Worm (Caenorhabditis elegans): Measurements from ENCODE around the gene W07A12.4.
A peak's percentile ranks its signal among the peaks of the same experiment; 100 is the strongest.

The W07A12.4 gene

DNA sequence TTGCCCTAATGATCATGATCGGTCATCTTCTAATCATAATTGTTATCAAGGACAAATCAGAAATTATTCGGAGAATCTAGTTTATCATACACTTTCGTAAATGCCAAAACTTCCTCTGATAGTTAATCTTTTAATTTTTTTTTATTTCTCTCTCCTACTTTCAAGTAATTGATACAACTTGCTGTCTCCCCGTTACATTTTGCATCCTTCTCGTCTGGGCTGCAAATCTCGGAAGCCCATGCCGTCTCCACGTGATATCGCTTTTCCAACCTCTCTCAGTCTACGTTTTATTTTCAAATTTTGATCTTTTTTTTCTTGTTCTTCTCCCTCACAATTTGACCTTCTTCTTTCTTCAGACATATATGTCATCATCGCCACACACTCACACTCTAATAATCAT is 15.0 kb downstream of the W07A12.4 start, which contains the start of gene rhy-1:
rhy-1 (plus strand) TSS at position 357 of the 400 bp plus-strand sequence.
- TF ChIP-seq ets-5 (GFP tag; IDR thresholded peaks at IDR 0.05) (no peak), efl-3 (GFP tag; optimal IDR thresholded peaks at IDR 0.05) (no peak), unc-98 (GFP tag; IDR thresholded peaks at IDR 0.05) (no peak), unc-130 (tag; optimal IDR thresholded peaks at IDR 0.05) (no peak), hlh-17 (GFP tag; optimal IDR thresholded peaks at IDR 0.05; ENCODE audit: borderline replicate concordance) (no peak), nhr-19 (GFP tag; conservative IDR thresholded peaks at IDR 0.05) (no peak), nhr-76 (tag; optimal IDR thresholded peaks at IDR 0.05) (no peak), nhr-71 (tag; optimal IDR thresholded peaks at IDR 0.05) (peak; percentile 51), grh-1 (GFP tag; IDR thresholded peaks at IDR 0.05) (0 out of 2 replicates have a peak, but pooled peaks have one; percentile 20), mab-9 (GFP tag; IDR thresholded peaks at IDR 0.05) (no peak), ceh-8 (GFP tag; optimal IDR thresholded peaks at IDR 0.05) (no peak), isw-1 (GFP tag; IDR thresholded peaks at IDR 0.05) (no peak), pax-3 (tag; optimal IDR thresholded peaks at IDR 0.05) (no peak), nhr-20 (tag; optimal IDR thresholded peaks at IDR 0.05) (peak; percentile 76), C16A3.4 (tag; optimal IDR thresholded peaks at IDR 0.05) (no peak), ceh-82 (tag; optimal IDR thresholded peaks at IDR 0.05) (no peak), ztf-11 (tag; optimal IDR thresholded peaks at IDR 0.05) (no peak), irx-1 (tag; optimal IDR thresholded peaks at IDR 0.05) (no peak), nhr-12 (tag; optimal IDR thresholded peaks at IDR 0.05) (no peak), lin-35 (GFP tag; optimal IDR thresholded peaks at IDR 0.05) (no peak), fkh-4 (tag; optimal IDR thresholded peaks at IDR 0.05; ENCODE audit: borderline replicate concordance) (no peak), ceh-88 (GFP tag; IDR thresholded peaks at IDR 0.05) (no peak), xbp-1 (tag; optimal IDR thresholded peaks at IDR 0.05) (no peak), alr-1 (tag; optimal IDR thresholded peaks at IDR 0.05; ENCODE audit: borderline replicate concordance) (no peak), dsc-1 (tag; optimal IDR thresholded peaks at IDR 0.05) (no peak), nhr-77 (tag; optimal IDR thresholded peaks at IDR 0.05) (no peak), ztf-4 (tag; optimal IDR thresholded peaks at IDR 0.05) (no peak), F16B12.6 (tag; optimal IDR thresholded peaks at IDR 0.05) (no peak), pag-3 (tag; optimal IDR thresholded peaks at IDR 0.05; ENCODE audit: borderline replicate concordance, insufficient read depth) (no peak), hlh-4 (tag; optimal IDR thresholded peaks at IDR 0.05) (no peak), nhr-85 (tag) (peak; percentile 75), aha-1 (tag; optimal IDR thresholded peaks at IDR 0.05) (no peak), aly-2 (tag; optimal IDR thresholded peaks at IDR 0.05) (no peak), ceh-63 (GFP tag; optimal IDR thresholded peaks at IDR 0.05) (no peak), mep-1 (tag; optimal IDR thresholded peaks at IDR 0.05) (no peak), zip-4 (GFP tag; optimal IDR thresholded peaks at IDR 0.05) (no peak), efl-1 (optimal IDR thresholded peaks at IDR 0.05) (no peak), efl-1 (GFP tag; optimal IDR thresholded peaks at IDR 0.05 in 1 of 2) (no peak), fos-1 (tag; optimal IDR thresholded peaks at IDR 0.05) (no peak), Y116A8C.19 (tag; optimal IDR thresholded peaks at IDR 0.05; ENCODE audit: borderline replicate concordance) (no peak), C34B4.2 (tag; optimal IDR thresholded peaks at IDR 0.05) (no peak), nhr-84 (tag; optimal IDR thresholded peaks at IDR 0.05) (no peak), swsn-7 (tag; optimal IDR thresholded peaks at IDR 0.05) (no peak), snu-23 (GFP tag; optimal IDR thresholded peaks at IDR 0.05) (peak; percentile 25), snpc-4 (tag; optimal IDR thresholded peaks at IDR 0.05) (no peak), elt-3 (tag; optimal IDR thresholded peaks at IDR 0.05) (peak in 4 of 6 experiments; percentile 15 to 60 (median 38)), unc-86 (tag; optimal IDR thresholded peaks at IDR 0.05) (no peak), lin-14 (GFP tag; optimal IDR thresholded peaks at IDR 0.05) (peak; percentile 27), nhr-237 (tag; optimal IDR thresholded peaks at IDR 0.05) (no peak), lsy-2 (tag; optimal IDR thresholded peaks at IDR 0.05) (no peak), hpl-2 (GFP tag; optimal IDR thresholded peaks at IDR 0.05) (no peak), egl-27 (tag; optimal IDR thresholded peaks at IDR 0.05) (no peak), tbx-2 (tag; optimal IDR thresholded peaks at IDR 0.05) (no peak), elt-2 (tag; optimal IDR thresholded peaks at IDR 0.05) (no peak)

All from whole organism, L1 larva.